Fruit fly (Drosophila melanogaster) whole organism, adult: ENCODE data around the gene CG12992.

Experiments
- CG7101 ChIP-seq: fragments of 200-800 bp; sonication (Bioruptor generic); optimal IDR thresholded peaks from 2 replicates; lab custom pipeline; 2018; ENCODE audit warnings: missing biosample characterization, mild to moderate bottlenecking, missing genetic modification characterization, moderate library complexity
- Hr96 ChIP-seq: fragments of 200-800 bp; sonication (Bioruptor generic); optimal IDR thresholded peaks from 2 replicates; lab custom pipeline; 2016; ENCODE audit warnings: missing biosample characterization, missing genetic modification characterization
- Mnt ChIP-seq: fragments of 200-800 bp; sonication (Bioruptor generic); optimal IDR thresholded peaks from 2 replicates; lab custom pipeline; 2016; ENCODE audit warnings: missing biosample characterization, mild to moderate bottlenecking, missing genetic modification characterization
- cic ChIP-seq: fragments of 200-800 bp; sonication (Bioruptor generic); optimal IDR thresholded peaks from 2 replicates; lab custom pipeline; 2017; ENCODE audit warnings: missing biosample characterization, mild to moderate bottlenecking, missing genetic modification characterization, moderate library complexity
- cnc ChIP-seq, 2 experiments: fragments of >200 bp; optimal IDR thresholded peaks; 2 replicates each; lab custom pipeline; 2017
- kay ChIP-seq: fragments of 200-800 bp; sonication (Bioruptor generic); peaks from one replicate; lab custom pipeline; 2016; ENCODE audit warnings: missing biosample characterization, missing genetic modification characterization, borderline replicate concordance
- ovo ChIP-seq: fragments of 200-800 bp; sonication (Bioruptor generic); optimal IDR thresholded peaks from 2 replicates; lab custom pipeline; 2016; ENCODE audit warnings: missing biosample characterization, missing genetic modification characterization

DNA sequence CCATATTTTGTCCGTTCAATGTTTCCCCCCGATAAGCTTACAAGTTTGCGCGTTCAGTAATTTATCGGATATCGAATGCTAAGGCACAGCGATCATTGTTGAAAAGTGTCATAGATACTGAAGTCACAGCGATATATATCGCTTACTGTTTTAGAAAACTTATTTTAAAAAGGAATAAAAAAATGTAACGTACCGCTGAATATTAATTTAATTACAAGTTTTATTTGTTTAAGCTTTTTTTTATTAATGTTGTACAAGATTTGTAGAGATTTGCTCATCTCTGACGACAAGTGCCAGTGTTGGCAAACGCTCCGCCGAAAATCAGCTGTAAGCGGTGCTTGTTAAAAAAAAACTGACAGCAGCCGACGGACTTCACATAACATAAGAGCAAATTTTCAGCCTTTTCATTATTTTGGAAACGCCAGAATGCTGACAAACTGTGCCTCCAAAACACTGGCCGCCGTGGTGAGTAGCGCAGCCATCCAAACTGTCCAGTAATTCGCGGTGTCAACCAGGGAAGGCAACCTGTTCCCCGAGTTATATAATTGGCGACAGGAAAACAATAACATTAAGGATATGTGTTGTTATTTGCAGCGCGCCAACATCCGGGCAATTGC is 43.4 kb downstream of the CG12992 start, which contains the start of the genes corolla and ND-24:
- TF ChIP-seq kay (no peak), ovo (GFP tag; lab: Kevin White, UChicago) (peak; percentile 70), cnc (optimal IDR thresholded peaks at IDR 0.05; lab: Kevin White, UChicago) (no peak), cic (peak; percentile 10), Mnt (peak; percentile 86), CG7101 (peak; percentile 88), Hr96 (no peak)
